Worm (Caenorhabditis elegans) whole organism, late embryonic: Measurements from ENCODE around the gene ins-21.

Source experiments
- ceh-31 ChIP-seq: sonication (generic microtip); optimal IDR thresholded peaks from 2 replicates; lab custom pipeline; 2016; ENCODE audit warnings: missing genetic modification characterization, missing compliant biosample characterization
- elt-2 ChIP-seq: sonication (generic microtip); optimal IDR thresholded peaks from 2 replicates; lab custom pipeline; 2016; ENCODE audit warnings: missing genetic modification reagents, missing genetic modification characterization, missing compliant biosample characterization
- nhr-11 ChIP-seq: fragments of 150-350 bp; optimal IDR thresholded peaks from 2 replicates; lab custom pipeline; 2014; ENCODE audit warnings: missing biosample characterization, missing genetic modification characterization
- pha-2 ChIP-seq: sonication (generic microtip); optimal IDR thresholded peaks from 2 replicates; lab custom pipeline; 2017; ENCODE audit warnings: mild to moderate bottlenecking, missing genetic modification characterization, missing compliant biosample characterization
- tbx-7 ChIP-seq: sonication (generic microtip); optimal IDR thresholded peaks from 2 replicates; lab custom pipeline; 2016; ENCODE audit warnings: missing genotype, missing genetic modification characterization, missing compliant biosample characterization

DNA sequence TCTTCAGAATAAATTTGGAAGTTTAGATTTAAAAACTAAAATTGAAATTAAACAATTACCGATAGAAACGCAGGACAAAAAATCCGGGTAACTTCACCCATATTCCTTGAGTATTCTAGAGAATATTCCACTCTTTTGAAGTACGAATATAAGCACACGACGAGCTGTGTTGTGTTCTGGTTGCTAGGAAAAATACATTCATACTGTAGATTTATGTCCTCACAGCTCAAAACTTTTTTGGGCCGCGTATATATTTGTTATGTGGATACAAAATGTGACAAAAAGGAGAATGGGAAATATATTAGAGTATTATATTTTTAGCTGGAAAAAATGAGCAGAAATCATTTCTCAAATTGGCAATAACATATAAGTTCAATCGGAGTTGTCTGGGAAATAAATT lies 9.7 kb downstream of the ins-21 start, which contains the start of gene M04D8.5:
- TF ChIP-seq ceh-31 (no peak), tbx-7 (tag; lab: Kevin White, UChicago) (no peak), nhr-11 (tag; lab: Kevin White, UChicago) (no peak), pha-2 (no peak), elt-2 (no peak)
